Worm (Caenorhabditis elegans) whole organism, late embryonic: ENCODE data around the gene T16H12.2.

ENCODE experiments used
- elt-4 ChIP-seq: sonication (generic microtip); optimal IDR thresholded peaks from 2 replicates; lab custom pipeline; 2016; ENCODE audit warnings: missing genetic modification characterization, missing compliant biosample characterization
- lin-11 ChIP-seq: fragments of 200-800 bp; sonication (Bioruptor generic); optimal IDR thresholded peaks from 2 replicates; lab custom pipeline; 2018; ENCODE audit warnings: mild to moderate bottlenecking, missing genetic modification characterization, missing compliant biosample characterization

DNA sequence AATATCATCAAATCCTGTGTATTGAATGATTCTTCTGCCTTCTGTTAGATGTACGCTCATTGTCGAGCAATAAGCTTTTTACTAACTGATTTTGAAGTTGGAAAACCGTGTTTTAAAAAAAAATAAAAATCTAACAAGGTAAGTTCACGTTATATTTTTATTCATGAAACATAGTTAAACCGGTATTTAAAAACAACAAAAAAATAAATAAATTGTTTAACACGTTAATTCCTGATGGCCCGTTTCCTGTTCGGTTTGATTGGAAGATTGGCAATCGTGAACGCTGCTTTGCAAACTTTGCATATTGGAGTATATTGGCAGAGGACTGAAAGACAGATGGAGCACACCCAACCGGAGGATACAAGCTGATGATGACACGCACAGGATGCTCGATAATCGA lies 32.7 kb downstream of the T16H12.2 start, which contains the start of gene ZK1128.3:
- TF ChIP-seq lin-11 (tag; lab: Kevin White, UChicago) = no peak
- no peak for TF ChIP-seq elt-4 (tag; lab: Kevin White, UChicago)
